Worm (Caenorhabditis elegans) whole organism, young adult: Measurements from ENCODE around the gene str-111.

Experiments
- B0035.1 ChIP-seq: sonication (generic microtip); optimal IDR thresholded peaks from 2 replicates; lab custom pipeline; 2016; ENCODE audit warnings: missing genetic modification characterization, mild to moderate bottlenecking, missing compliant biosample characterization, missing genotype, missing genetic modification reagents
- B0261.1 ChIP-seq: sonication (generic microtip); optimal IDR thresholded peaks from 2 replicates; lab custom pipeline; 2016; ENCODE audit warnings: mild to moderate bottlenecking, missing genetic modification characterization, moderate library complexity, missing compliant biosample characterization
- C06A6.2 ChIP-seq: fragments of 200-800 bp; sonication (Bioruptor generic); conservative IDR thresholded peaks from 2 replicates; pipeline ENCODE4 v1.3.6; 2022; ENCODE audit warnings: missing genetic modification characterization, missing compliant biosample characterization
- C17E4.6 ChIP-seq: fragments of 200-800 bp; sonication (Bioruptor generic); IDR thresholded peaks from 2 replicates; pipeline ENCODE4 v1.3.6; 2022; ENCODE audit warnings: missing genetic modification reagents, missing genetic modification characterization, missing compliant biosample characterization
- F10E7.11 ChIP-seq: sonication (generic microtip); optimal IDR thresholded peaks from 2 replicates; lab custom pipeline; 2017; ENCODE audit warnings: mild to moderate bottlenecking, missing genetic modification characterization, moderate library complexity, missing compliant biosample characterization
- F33H1.4 ChIP-seq: fragments of 200-800 bp; sonication (Bioruptor generic); IDR thresholded peaks from 2 replicates; pipeline ENCODE4 v1.3.6; 2022; ENCODE audit warnings: missing genetic modification reagents, missing genetic modification characterization, missing compliant biosample characterization
- F39B2.1 ChIP-seq: fragments of 200-800 bp; sonication (Bioruptor generic); IDR thresholded peaks from 2 replicates; pipeline ENCODE4 v1.3.6; 2022; ENCODE audit warnings: missing genetic modification reagents, missing genetic modification characterization, missing compliant biosample characterization
- F52B5.7 ChIP-seq: sonication (generic microtip); optimal IDR thresholded peaks from 2 replicates; lab custom pipeline; 2016; ENCODE audit warnings: mild to moderate bottlenecking, missing genetic modification characterization, missing compliant biosample characterization
- Y53F4B.3 ChIP-seq: fragments of 200-800 bp; sonication (Bioruptor generic); IDR thresholded peaks from 2 replicates; pipeline ENCODE4 v1.3.6; 2022; ENCODE audit warnings: missing genetic modification reagents, missing genetic modification characterization, missing compliant biosample characterization
- Y56A3A.18 ChIP-seq: fragments of 200-800 bp; sonication (Bioruptor generic); IDR thresholded peaks from 2 replicates; pipeline ENCODE4 v1.3.6; 2022; ENCODE audit warnings: missing genetic modification reagents, missing genetic modification characterization, missing compliant biosample characterization
- akir-1 ChIP-seq: fragments of 200-800 bp; sonication (Bioruptor generic); optimal IDR thresholded peaks from 2 replicates; lab custom pipeline; 2018; ENCODE audit warnings: mild to moderate bottlenecking, missing genetic modification characterization, moderate library complexity, missing compliant biosample characterization
- attf-6 ChIP-seq: fragments of 200-800 bp; sonication (Bioruptor generic); IDR thresholded peaks from 2 replicates; pipeline ENCODE4 v1.3.6; 2022; ENCODE audit warnings: missing genetic modification reagents, missing genetic modification characterization, missing compliant biosample characterization
- ccch-3 ChIP-seq: fragments of 200-800 bp; sonication (Bioruptor generic); optimal IDR thresholded peaks from 2 replicates; lab custom pipeline; 2018; ENCODE audit warnings: mild to moderate bottlenecking, missing genetic modification characterization, missing compliant biosample characterization
- cebp-1 ChIP-seq, 2 experiments: fragments of 200-800 bp in 1 of 2; sonication (Bioruptor generic) in 1 of 2; sonication (generic microtip) in 1 of 2; IDR thresholded peaks in 1 of 2; optimal IDR thresholded peaks in 1 of 2; 2 replicates each; pipeline versions ENCODE4 v1.3.6 to Lab custom; 2017 to 2022; ENCODE audit warnings: missing compliant biosample characterization in 2 of 2, missing genetic modification characterization in 2 of 2, mild to moderate bottlenecking in 1 of 2, missing genetic modification reagents in 1 of 2, moderate library complexity in 1 of 2
- cebp-2 ChIP-seq: fragments of 200-800 bp; sonication (Bioruptor generic); IDR thresholded peaks from 2 replicates; pipeline ENCODE4 v1.3.6; 2022; ENCODE audit warnings: missing genetic modification characterization, missing compliant biosample characterization
- ets-4 ChIP-seq: fragments of 200-800 bp; sonication (Bioruptor generic); optimal IDR thresholded peaks from 2 replicates; lab custom pipeline; 2018; ENCODE audit warnings: mild to moderate bottlenecking, missing genetic modification characterization, missing compliant biosample characterization
- him-1 ChIP-seq: sonication (generic microtip); optimal IDR thresholded peaks from 2 replicates; lab custom pipeline; 2016; ENCODE audit warnings: missing genotype, missing genetic modification reagents, missing genetic modification characterization, missing compliant biosample characterization
- hmg-20 ChIP-seq: fragments of 200-800 bp; sonication (Bioruptor generic); IDR thresholded peaks from 2 replicates; pipeline ENCODE4 v1.3.6; 2022; ENCODE audit warnings: missing genetic modification reagents, missing genetic modification characterization, missing compliant biosample characterization
- let-526 ChIP-seq: fragments of 200-800 bp; sonication (Bioruptor generic); IDR thresholded peaks from 2 replicates; pipeline ENCODE4 v1.3.6; 2022; ENCODE audit warnings: missing genetic modification reagents, missing genetic modification characterization, missing compliant biosample characterization
- lin-26 ChIP-seq: fragments of 200-800 bp; sonication (Bioruptor generic); IDR thresholded peaks from 2 replicates; pipeline ENCODE4 v1.3.6; 2022; ENCODE audit warnings: missing genetic modification reagents, missing genetic modification characterization, missing compliant biosample characterization
- lin-40 ChIP-seq: sonication (generic microtip); optimal IDR thresholded peaks from 2 replicates; lab custom pipeline; 2016; ENCODE audit warnings: missing genetic modification characterization, mild to moderate bottlenecking, missing compliant biosample characterization, missing genotype, missing genetic modification reagents
- mcd-1 ChIP-seq: fragments of 200-800 bp; sonication (Bioruptor generic); IDR thresholded peaks from 2 replicates; pipeline ENCODE4 v1.3.6; 2022; ENCODE audit warnings: missing genetic modification reagents, missing genetic modification characterization, missing compliant biosample characterization
- nfya-1 ChIP-seq: sonication (generic microtip); optimal IDR thresholded peaks from 2 replicates; lab custom pipeline; 2017; ENCODE audit warnings: antibody characterized with exemption, missing compliant biosample characterization, missing genetic modification characterization, borderline replicate concordance; ENCODE audit not compliant: insufficient read depth
- nhr-179 ChIP-seq: sonication (generic microtip); optimal IDR thresholded peaks from 2 replicates; lab custom pipeline; 2016; ENCODE audit warnings: mild to moderate bottlenecking, missing genetic modification characterization, missing compliant biosample characterization
- nhr-27 ChIP-seq: fragments of 200-800 bp; sonication (Bioruptor generic); optimal IDR thresholded peaks from 2 replicates; lab custom pipeline; 2018; ENCODE audit warnings: mild to moderate bottlenecking, missing genetic modification characterization, moderate library complexity, missing compliant biosample characterization
- nhr-80 ChIP-seq: sonication (generic microtip); optimal IDR thresholded peaks from 2 replicates; lab custom pipeline; 2016; ENCODE audit warnings: missing genetic modification characterization, missing compliant biosample characterization
- nhr-90 ChIP-seq: sonication (generic microtip); optimal IDR thresholded peaks from 2 replicates; lab custom pipeline; 2016; ENCODE audit warnings: missing genotype, mild to moderate bottlenecking, missing genetic modification characterization, missing compliant biosample characterization
- repo-1 ChIP-seq: sonication (generic microtip); optimal IDR thresholded peaks from 2 replicates; lab custom pipeline; 2017; ENCODE audit warnings: mild to moderate bottlenecking, missing genetic modification characterization, missing compliant biosample characterization
- rpc-1 ChIP-seq, 2 experiments: fragments of 150-350 bp in 1 of 2; sonication (generic microtip) in 1 of 2; optimal IDR thresholded peaks; 2 replicates each; lab custom pipeline; 2014 to 2018; ENCODE audit warnings: missing biosample characterization in 1 of 2, missing genetic modification characterization in 1 of 2, missing genetic modification reagents in 1 of 2, missing genotype in 1 of 2
- snpc-1.1 ChIP-seq: sonication (generic microtip); optimal IDR thresholded peaks from 2 replicates; lab custom pipeline; 2017; ENCODE audit warnings: missing genetic modification characterization, mild to moderate bottlenecking, missing compliant biosample characterization, antibody characterized with exemption, moderate library complexity, missing genotype, missing genetic modification reagents; ENCODE audit not compliant: insufficient read depth
- snpc-1.3 ChIP-seq: sonication (generic microtip); optimal IDR thresholded peaks from 2 replicates; lab custom pipeline; 2017; ENCODE audit warnings: missing genetic modification characterization, mild to moderate bottlenecking, missing compliant biosample characterization, antibody characterized with exemption, moderate library complexity, missing genotype, missing genetic modification reagents; ENCODE audit not compliant: insufficient read depth
- tlf-1 ChIP-seq: fragments of 200-800 bp; sonication (Bioruptor generic); optimal IDR thresholded peaks from 2 replicates; lab custom pipeline; 2018; ENCODE audit warnings: mild to moderate bottlenecking, missing genetic modification characterization, missing compliant biosample characterization
- xnd-1 ChIP-seq: sonication (generic microtip); optimal IDR thresholded peaks from 2 replicates; lab custom pipeline; 2016; ENCODE audit warnings: missing genotype, missing genetic modification reagents, missing genetic modification characterization, missing compliant biosample characterization
- ztf-28 ChIP-seq: fragments of 200-800 bp; sonication (Bioruptor generic); IDR thresholded peaks from 2 replicates; pipeline ENCODE4 v1.3.6; 2022; ENCODE audit warnings: missing genetic modification reagents, missing genetic modification characterization, missing compliant biosample characterization

Gene str-111

DNA sequence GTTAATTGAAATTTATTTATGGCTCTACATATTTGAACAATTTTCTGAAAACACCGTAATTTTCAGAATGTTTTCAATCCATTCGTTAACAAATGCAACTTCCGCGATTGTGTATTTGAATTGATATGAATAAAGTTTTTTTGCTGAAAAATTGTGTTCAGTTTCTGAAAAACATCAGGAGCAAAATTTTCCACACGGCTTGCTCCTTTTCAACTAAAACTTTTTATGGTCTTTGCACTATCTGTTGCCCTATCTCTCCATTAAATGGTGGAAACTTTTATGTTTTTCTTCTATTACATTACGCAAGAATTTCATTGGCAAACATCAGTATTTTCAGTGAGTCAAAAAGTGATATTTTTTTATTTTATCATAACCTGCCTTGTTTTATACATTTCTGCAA, 20.1 kb downstream of the str-111 start, which contains the start of gene F10A3.4 (continued):
- TF ChIP-seq akir-1 (GFP tag; lab: Kevin White, UChicago) (no peak), lin-26 (GFP tag; lab: Robert Waterston, UW) (no peak)

ce11 chrV:16145009-16145408, 23.9 kb downstream of the str-111 start:
- TF ChIP-seq snpc-1.1 (tag; lab: Kevin White, UChicago): no peak

ce11 chrV:16143066-16143581, 25.8 kb downstream of the str-111 start, which contains the start of gene fbxa-88:
Gene fbxa-88, minus strand, starts transcription at chrV:16143116.
- TF ChIP-seq C06A6.2 (GFP tag; lab: Robert Waterston, UW) (no peak), xnd-1 (tag; lab: Kevin White, UChicago) (no peak), mcd-1 (no peak), ccch-3 (GFP tag; lab: Kevin White, UChicago) (no peak), nhr-179 (tag; lab: Kevin White, UChicago) (no peak), nhr-80 (peak; percentile 61), him-1 (no peak), cebp-1 (GFP tag; IDR thresholded peaks at IDR 0.05; lab: Robert Waterston, UW) (no peak), cebp-1 (tag; optimal IDR thresholded peaks at IDR 0.05; lab: Kevin White, UChicago) (no peak)

DNA sequence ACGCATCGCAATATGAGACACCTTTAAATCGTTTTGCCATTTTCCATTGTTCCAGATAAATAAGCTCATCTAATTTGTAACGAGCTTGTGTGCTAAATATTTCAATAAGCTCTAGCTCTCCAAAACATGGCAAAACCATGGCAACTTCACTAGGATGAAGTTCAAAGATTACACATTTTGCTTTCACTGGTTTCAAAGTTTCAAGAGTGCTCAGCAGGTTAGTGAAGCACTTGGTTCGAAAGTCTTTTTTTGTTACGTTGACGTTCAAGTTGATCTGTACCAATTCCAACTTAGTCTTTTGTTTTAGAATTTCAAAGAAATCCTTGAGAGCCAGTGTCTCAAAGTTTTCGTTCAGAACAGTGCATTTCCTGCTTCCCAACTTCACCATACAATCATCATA, 26.6 kb downstream of the str-111 start, which contains the start of gene fbxa-18:
TSS of gene fbxa-18 (plus strand) at position 301 of the 400 bp plus-strand sequence.
- TF ChIP-seq cebp-2 (GFP tag; lab: Robert Waterston, UW) (no peak), nhr-80 (no peak), nhr-90 (tag; lab: Kevin White, UChicago) (no peak), mcd-1 (no peak), ets-4 (no peak), nhr-27 (tag; lab: Kevin White, UChicago) (no peak), nfya-1 (tag; lab: Kevin White, UChicago) (no peak), ztf-28 (GFP tag; lab: Robert Waterston, UW) (no peak), snpc-1.3 (tag; lab: Kevin White, UChicago) (no peak)

DNA sequence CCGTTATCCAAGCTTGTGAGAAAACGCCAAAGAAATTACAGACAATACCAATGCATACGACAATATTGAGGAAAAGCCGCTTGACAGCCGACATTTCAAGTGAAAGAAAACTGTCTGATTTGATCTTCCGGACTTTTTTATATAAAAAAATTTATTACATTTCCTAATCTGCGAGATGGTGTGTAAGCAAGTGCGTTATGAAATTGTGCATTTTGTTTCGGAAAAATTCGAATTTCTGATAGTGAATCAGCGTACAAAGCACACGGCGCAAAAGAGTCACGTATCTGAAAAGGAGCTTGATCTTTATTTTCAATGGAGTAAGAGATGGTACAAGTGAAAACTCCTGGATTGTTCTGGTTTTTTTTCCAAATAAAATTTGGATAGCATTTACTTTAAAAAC, 27.9 kb downstream of the str-111 start, which contains the start of gene clc-32:
TSS of gene clc-32 (minus strand) at position 101 of the 400 bp plus-strand sequence.
- TF ChIP-seq C17E4.6 (GFP tag; lab: Robert Waterston, UW) (no peak), hmg-20 (no peak), let-526 (GFP tag; lab: Robert Waterston, UW) (no peak), tlf-1 (GFP tag; lab: Kevin White, UChicago) (no peak), attf-6 (GFP tag; lab: Robert Waterston, UW) (no peak), snpc-1.1 (tag; lab: Kevin White, UChicago) (no peak), rpc-1 (optimal IDR thresholded peaks at IDR 0.05; lab: Kevin White, UChicago) (no peak), rpc-1 (tag; optimal IDR thresholded peaks at IDR 0.05; lab: Kevin White, UChicago) (no peak), F39B2.1 (GFP tag; lab: Robert Waterston, UW) (no peak), F33H1.4 (no peak), lin-40 (tag; lab: Kevin White, UChicago) (no peak), B0035.1 (no peak), repo-1 (tag; lab: Kevin White, UChicago) (no peak), Y53F4B.3 (GFP tag; lab: Robert Waterston, UW) (no peak), F52B5.7 (no peak), B0261.1 (tag; lab: Kevin White, UChicago) (no peak), Y56A3A.18 (GFP tag; lab: Robert Waterston, UW) (no peak), F10E7.11 (tag; lab: Kevin White, UChicago) (no peak)
